Worm (Caenorhabditis elegans) whole organism, L2 larva: ENCODE measurements around the gene sdc-2.

Source experiments
- C34F6.9 ChIP-seq: fragments of 150-350 bp; optimal IDR thresholded peaks from 2 replicates; lab custom pipeline; 2014; ENCODE audit warnings: missing biosample characterization, missing genetic modification characterization
- F13H6.1 ChIP-seq: sonication (generic microtip); optimal IDR thresholded peaks from 2 replicates; lab custom pipeline; 2016; ENCODE audit warnings: missing genetic modification characterization, missing compliant biosample characterization
- R02D3.7 ChIP-seq: fragments of 150-350 bp; optimal IDR thresholded peaks from 2 replicates; lab custom pipeline; 2014; ENCODE audit warnings: missing biosample characterization, missing genetic modification characterization
- Y55F3AM.14 ChIP-seq: fragments of 200-800 bp; sonication (Bioruptor generic); optimal IDR thresholded peaks from 2 replicates; lab custom pipeline; 2018; ENCODE audit warnings: mild to moderate bottlenecking, missing genetic modification characterization, missing compliant biosample characterization
- ZK546.5 ChIP-seq: sonication (generic microtip); optimal IDR thresholded peaks from 2 replicates; lab custom pipeline; 2017; ENCODE audit warnings: missing biosample characterization, missing genetic modification characterization
- alr-1 ChIP-seq: fragments of 150-350 bp; optimal IDR thresholded peaks from 2 replicates; lab custom pipeline; 2014; ENCODE audit warnings: missing biosample characterization, missing genetic modification characterization
- aly-2 ChIP-seq: fragments of 150-350 bp; optimal IDR thresholded peaks from 2 replicates; lab custom pipeline; 2014; ENCODE audit warnings: missing biosample characterization, missing genetic modification characterization
- ama-1 ChIP-seq: fragments of 150-350 bp; optimal IDR thresholded peaks from 2 replicates; lab custom pipeline; 2018; ENCODE audit warnings: inconsistent platforms
- blmp-1 ChIP-seq: sonication (generic microtip); optimal IDR thresholded peaks from 2 replicates; lab custom pipeline; 2017; ENCODE audit warnings: missing genetic modification characterization, mild to moderate bottlenecking, missing compliant biosample characterization, antibody characterized with exemption, moderate library complexity; ENCODE audit not compliant: insufficient read depth
- ceh-16 ChIP-seq: fragments of 150-350 bp; optimal IDR thresholded peaks from 2 replicates; lab custom pipeline; 2014; ENCODE audit warnings: missing biosample characterization, missing genetic modification characterization
- ceh-82 ChIP-seq: fragments of 150-350 bp; optimal IDR thresholded peaks from 2 replicates; lab custom pipeline; 2014; ENCODE audit warnings: missing biosample characterization, missing genetic modification characterization
- crh-2 ChIP-seq: sonication (generic microtip); optimal IDR thresholded peaks from 2 replicates; lab custom pipeline; 2017; ENCODE audit warnings: missing biosample characterization, missing genetic modification characterization
- dmd-4 ChIP-seq: sonication (generic microtip); optimal IDR thresholded peaks from 2 replicates; lab custom pipeline; 2017; ENCODE audit warnings: missing biosample characterization, missing genetic modification characterization
- egl-27 ChIP-seq: sonication (generic microtip); optimal IDR thresholded peaks from 3 replicates; lab custom pipeline; 2017; ENCODE audit warnings: missing biosample characterization, missing genetic modification reagents, missing genetic modification characterization
- elt-1 ChIP-seq: fragments of 150-350 bp; optimal IDR thresholded peaks from 2 replicates; lab custom pipeline; 2014; ENCODE audit warnings: missing biosample characterization, missing genetic modification characterization
- elt-3 ChIP-seq: sonication (generic microtip); optimal IDR thresholded peaks from 2 replicates; lab custom pipeline; 2017; ENCODE audit warnings: missing biosample characterization, missing genetic modification characterization
- fos-1 ChIP-seq: fragments of 150-350 bp; optimal IDR thresholded peaks from 2 replicates; lab custom pipeline; 2014; ENCODE audit warnings: missing biosample characterization, missing genetic modification characterization
- gmeb-1 ChIP-seq: fragments of 150-350 bp; optimal IDR thresholded peaks from 2 replicates; lab custom pipeline; 2014; ENCODE audit warnings: missing biosample characterization, missing genetic modification characterization
- lin-11 ChIP-seq: fragments of 150-350 bp; sonication (generic microtip); optimal IDR thresholded peaks from 2 replicates; lab custom pipeline; 2014; ENCODE audit warnings: missing biosample characterization, missing genetic modification characterization, inconsistent platforms, mixed read lengths
- lin-13 ChIP-seq: fragments of 150-350 bp; optimal IDR thresholded peaks from 2 replicates; lab custom pipeline; 2014; ENCODE audit warnings: missing biosample characterization, missing genetic modification reagents, missing genetic modification characterization
- lin-39 ChIP-seq: fragments of 150-350 bp; optimal IDR thresholded peaks from 2 replicates; lab custom pipeline; 2014; ENCODE audit warnings: missing biosample characterization, missing genetic modification reagents, missing genetic modification characterization
- lsy-2 ChIP-seq, 2 experiments: fragments of 150-350 bp in 1 of 2; sonication (generic microtip) in 1 of 2; optimal IDR thresholded peaks; 2 replicates each; lab custom pipeline; 2014 to 2017; ENCODE audit warnings: missing biosample characterization in 2 of 2, missing genetic modification characterization in 2 of 2
- mab-5 ChIP-seq: fragments of 150-350 bp; optimal IDR thresholded peaks from 2 replicates; lab custom pipeline; 2014; ENCODE audit warnings: missing biosample characterization, missing genetic modification characterization
- mbf-1 ChIP-seq: sonication (generic microtip); optimal IDR thresholded peaks from 2 replicates; lab custom pipeline; 2017; ENCODE audit warnings: missing biosample characterization, missing genetic modification characterization
- mdl-1 ChIP-seq, 2 experiments: fragments of 150-350 bp in 1 of 2; sonication (generic microtip) in 1 of 2; optimal IDR thresholded peaks; 2 replicates each; lab custom pipeline; 2017; ENCODE audit warnings: missing biosample characterization in 2 of 2, missing genetic modification characterization in 2 of 2
- nhr-10 ChIP-seq: sonication (generic microtip); optimal IDR thresholded peaks from 2 replicates; lab custom pipeline; 2017; ENCODE audit warnings: missing biosample characterization, missing genetic modification characterization
- nhr-11 ChIP-seq: fragments of 150-350 bp; optimal IDR thresholded peaks from 2 replicates; lab custom pipeline; 2014; ENCODE audit warnings: missing biosample characterization, missing genetic modification characterization
- nhr-12 ChIP-seq: fragments of 150-350 bp; optimal IDR thresholded peaks from 2 replicates; lab custom pipeline; 2014; ENCODE audit warnings: missing biosample characterization, missing genetic modification characterization
- nhr-129 ChIP-seq: fragments of 150-350 bp; optimal IDR thresholded peaks from 2 replicates; lab custom pipeline; 2014; ENCODE audit warnings: missing biosample characterization, missing genetic modification characterization
- nhr-21 ChIP-seq: fragments of 150-350 bp; optimal IDR thresholded peaks from 2 replicates; lab custom pipeline; 2014; ENCODE audit warnings: missing biosample characterization, missing genetic modification characterization
- nhr-23 ChIP-seq: fragments of 150-350 bp; optimal IDR thresholded peaks from 2 replicates; lab custom pipeline; 2014; ENCODE audit warnings: missing biosample characterization, missing genetic modification reagents, missing genetic modification characterization
- nhr-237 ChIP-seq: fragments of 150-350 bp; optimal IDR thresholded peaks from 2 replicates; lab custom pipeline; 2014; ENCODE audit warnings: missing biosample characterization, missing genetic modification characterization
- nhr-25 ChIP-seq: fragments of 150-350 bp; sonication (generic microtip); optimal IDR thresholded peaks from 3 replicates; lab custom pipeline; 2014; ENCODE audit warnings: missing biosample characterization, missing genetic modification characterization
- nhr-6 ChIP-seq: fragments of 150-350 bp; optimal IDR thresholded peaks from 2 replicates; lab custom pipeline; 2014; ENCODE audit warnings: missing biosample characterization, missing genetic modification characterization
- nhr-77 ChIP-seq: fragments of 150-350 bp; optimal IDR thresholded peaks from 2 replicates; lab custom pipeline; 2014; ENCODE audit warnings: missing biosample characterization, missing genetic modification characterization
- peb-1 ChIP-seq: fragments of 150-350 bp; optimal IDR thresholded peaks from 2 replicates; lab custom pipeline; 2014; ENCODE audit warnings: missing biosample characterization, missing genetic modification characterization
- sem-4 ChIP-seq: fragments of 150-350 bp; optimal IDR thresholded peaks from 2 replicates; lab custom pipeline; 2014; ENCODE audit warnings: missing biosample characterization, missing genetic modification reagents, missing genetic modification characterization
- skn-1 ChIP-seq: sonication (generic microtip); optimal IDR thresholded peaks from 2 replicates; lab custom pipeline; 2017; ENCODE audit warnings: missing biosample characterization, missing genetic modification characterization
- sma-3 ChIP-seq: sonication (generic microtip); optimal IDR thresholded peaks from 2 replicates; lab custom pipeline; 2016; ENCODE audit warnings: missing genetic modification reagents, missing genetic modification characterization, missing compliant biosample characterization
- sma-9 ChIP-seq, 2 experiments: fragments of 150-350 bp in 1 of 2; sonication (generic microtip) in 1 of 2; optimal IDR thresholded peaks; 2 replicates each; lab custom pipeline; 2014 to 2016; ENCODE audit warnings: missing genetic modification characterization in 2 of 2, mild to moderate bottlenecking in 1 of 2, missing biosample characterization in 1 of 2, missing compliant biosample characterization in 1 of 2, missing genetic modification reagents in 1 of 2, moderate library complexity in 1 of 2
- snpc-4 ChIP-seq: fragments of 150-350 bp; optimal IDR thresholded peaks from 2 replicates; lab custom pipeline; 2014; ENCODE audit warnings: missing biosample characterization, missing genetic modification characterization
- unc-39 ChIP-seq: fragments of 150-350 bp; optimal IDR thresholded peaks from 2 replicates; lab custom pipeline; 2014; ENCODE audit warnings: missing biosample characterization, missing genetic modification characterization
- unc-55 ChIP-seq: fragments of 150-350 bp; sonication (generic microtip); optimal IDR thresholded peaks from 3 replicates; lab custom pipeline; 2014; ENCODE audit warnings: missing biosample characterization, missing genetic modification reagents, missing genetic modification characterization
- unc-62 ChIP-seq: fragments of 150-350 bp; optimal IDR thresholded peaks from 2 replicates; lab custom pipeline; 2014; ENCODE audit warnings: missing biosample characterization, missing genetic modification reagents, missing genetic modification characterization
- zag-1 ChIP-seq: fragments of 150-350 bp; optimal IDR thresholded peaks from 2 replicates; lab custom pipeline; 2014; ENCODE audit warnings: missing biosample characterization, missing genetic modification characterization
- ztf-1 ChIP-seq: fragments of 200-800 bp; sonication (Bioruptor generic); conservative IDR thresholded peaks from 2 replicates; pipeline ENCODE4 v1.3.6; 2022; ENCODE audit warnings: missing genetic modification characterization, missing compliant biosample characterization
- ztf-11 ChIP-seq: sonication (generic microtip); optimal IDR thresholded peaks from 2 replicates; lab custom pipeline; 2017; ENCODE audit warnings: missing biosample characterization, missing genetic modification characterization
- ztf-4 ChIP-seq: fragments of 150-350 bp; optimal IDR thresholded peaks from 2 replicates; lab custom pipeline; 2014; ENCODE audit warnings: missing biosample characterization, missing genetic modification characterization

sdc-2 gene

DNA sequence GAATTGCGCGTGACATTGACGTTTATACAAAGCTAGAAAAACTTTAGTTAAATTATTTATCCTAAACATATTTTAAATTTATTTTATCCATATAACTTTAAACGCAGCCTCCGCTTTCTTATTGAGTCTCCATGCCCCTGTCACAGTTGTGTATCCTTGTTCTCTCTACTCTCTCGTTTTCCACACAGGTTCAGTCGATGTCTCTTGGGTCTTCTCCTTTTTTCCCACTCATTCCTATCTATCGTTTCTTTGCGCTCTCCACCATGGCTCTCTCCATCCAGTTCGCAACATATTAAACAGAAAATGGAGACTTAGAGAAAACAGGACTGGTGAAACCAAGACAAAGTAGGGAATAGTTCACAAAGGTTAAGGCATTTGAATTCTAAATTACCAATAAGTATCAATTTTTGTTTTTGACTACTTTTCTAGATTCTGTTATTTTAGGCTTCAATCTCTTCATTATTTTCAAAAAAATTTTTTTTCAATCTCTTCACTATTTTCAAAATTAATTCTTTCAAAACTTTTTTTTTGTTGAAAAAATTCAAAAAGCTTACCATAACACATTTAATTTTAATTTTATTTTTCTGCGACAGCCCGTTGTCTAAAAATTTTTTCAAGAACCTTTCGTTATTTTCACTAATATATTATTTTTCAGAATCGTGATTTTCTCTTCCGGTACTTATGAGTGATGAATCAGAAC, at the start of gene sdc-2:
Gene sdc-2, plus strand, starts transcription at position 650 of the 700 bp plus-strand sequence.
- TF ChIP-seq gmeb-1: peak; percentile 75
- TF ChIP-seq nhr-10 (tag; lab: Kevin White, UChicago): no peak
- TF ChIP-seq mab-5 (tag; lab: Kevin White, UChicago): peak; percentile 52
- no peak for TF ChIP-seq elt-3
- TF ChIP-seq nhr-21 (tag; lab: Kevin White, UChicago): peak; percentile 94
- no peak for TF ChIP-seq R02D3.7 (tag; lab: Kevin White, UChicago)
- peak; percentile 87 for TF ChIP-seq F13H6.1 (tag; lab: Kevin White, UChicago)
- no peak for TF ChIP-seq nhr-25 (tag; lab: Kevin White, UChicago)
- no peak for TF ChIP-seq lin-13
- TF ChIP-seq unc-62 (GFP tag; lab: Kevin White, UChicago): no peak
- TF ChIP-seq lin-11 (tag; lab: Kevin White, UChicago): peak; percentile 14
- no peak for TF ChIP-seq ceh-16 (tag; lab: Kevin White, UChicago)
- TF ChIP-seq snpc-4 (tag; lab: Kevin White, UChicago): no peak
- peak; percentile 32 for TF ChIP-seq blmp-1 (tag; lab: Kevin White, UChicago)
- TF ChIP-seq peb-1 (tag; lab: Kevin White, UChicago): no peak
- peak; percentile 71 for TF ChIP-seq sma-9 (GFP tag; optimal IDR thresholded peaks at IDR 0.05; lab: Kevin White, UChicago)
- no peak for TF ChIP-seq sma-9 (tag; optimal IDR thresholded peaks at IDR 0.05; lab: Kevin White, UChicago)
- peak; percentile 77 for TF ChIP-seq fos-1 (tag; lab: Kevin White, UChicago)
- no peak for TF ChIP-seq nhr-11 (tag; lab: Kevin White, UChicago)
- peak; percentile 79 for TF ChIP-seq sma-3 (GFP tag; lab: Kevin White, UChicago)
- TF ChIP-seq alr-1 (tag; lab: Kevin White, UChicago): no peak
- TF ChIP-seq ZK546.5: no peak
- TF ChIP-seq lsy-2 (tag; optimal IDR thresholded peaks at IDR 0.05; lab: Kevin White, UChicago): peak in 1 of 2 experiments; percentile 41
- peak; percentile 67 for TF ChIP-seq unc-55
- TF ChIP-seq ama-1 (lab: Kevin White, UChicago): no peak
- no peak for TF ChIP-seq nhr-77 (tag; lab: Kevin White, UChicago)
- no peak for TF ChIP-seq mdl-1 (tag; optimal IDR thresholded peaks at IDR 0.05; lab: Kevin White, UChicago)
- no peak for TF ChIP-seq ztf-11 (tag; lab: Kevin White, UChicago)
- TF ChIP-seq nhr-237 (tag; lab: Kevin White, UChicago): no peak
- no peak for TF ChIP-seq C34F6.9
- TF ChIP-seq unc-39 (tag; lab: Kevin White, UChicago): no peak
- TF ChIP-seq zag-1 (tag; lab: Kevin White, UChicago): peak; percentile 26
- no peak for TF ChIP-seq dmd-4 (tag; lab: Kevin White, UChicago)
- TF ChIP-seq Y55F3AM.14 (GFP tag; lab: Kevin White, UChicago): no peak
- no peak for TF ChIP-seq ceh-82
- no peak for TF ChIP-seq mbf-1
- peak; percentile 92 for TF ChIP-seq crh-2 (tag; lab: Kevin White, UChicago)
- peak; percentile 76 for TF ChIP-seq egl-27 (tag; lab: Kevin White, UChicago)
- TF ChIP-seq ztf-1: no peak
- TF ChIP-seq nhr-129: peak; percentile 93
- TF ChIP-seq lin-39: no peak
- TF ChIP-seq ztf-4 (tag; lab: Kevin White, UChicago): no peak
- no peak for TF ChIP-seq elt-1 (tag; lab: Kevin White, UChicago)
- peak; percentile 39 for TF ChIP-seq skn-1 (tag; lab: Kevin White, UChicago)
- TF ChIP-seq nhr-12 (tag; lab: Kevin White, UChicago): no peak
- peak; percentile 86 for TF ChIP-seq nhr-6 (tag; lab: Kevin White, UChicago)
- TF ChIP-seq nhr-23: no peak
- TF ChIP-seq aly-2 (tag; lab: Kevin White, UChicago): no peak
- TF ChIP-seq sem-4 (tag; lab: Kevin White, UChicago): no peak
